Worm (Caenorhabditis elegans): ENCODE results near the gene Y45F10C.6.

Gene Y45F10C.6

DNA sequence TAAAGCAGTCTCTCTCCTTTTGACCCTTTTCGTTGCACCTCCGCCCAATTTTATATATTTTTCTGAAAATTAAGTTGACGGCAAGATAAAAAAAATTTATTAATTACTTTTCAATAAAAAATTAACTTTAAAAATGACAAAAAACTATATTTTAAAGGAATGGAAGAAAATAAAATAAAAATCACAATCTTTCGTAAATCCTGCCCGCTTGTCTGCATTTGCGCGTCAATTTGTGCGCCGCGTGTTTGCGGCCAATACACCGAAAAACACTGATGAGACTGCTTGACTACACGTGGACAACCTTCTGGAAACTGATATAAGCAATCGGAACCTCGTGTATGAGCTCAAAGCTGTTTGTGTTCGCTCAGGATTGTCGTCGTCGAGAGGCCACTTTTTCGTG is 15.1 kb upstream of the Y45F10C.6 start, which contains the start of gene C08F11.7:
TSS of gene C08F11.7 (plus strand) at position 301 of the 400 bp plus-strand sequence.
- no peak for TF ChIP-seq D1046.2 (GFP tag; IDR thresholded peaks at IDR 0.05)
- TF ChIP-seq set-16 (GFP tag; IDR thresholded peaks at IDR 0.05): no peak
- no peak for TF ChIP-seq nhr-11 (tag; optimal IDR thresholded peaks at IDR 0.05)
- no peak for TF ChIP-seq daf-8 (GFP tag; IDR thresholded peaks at IDR 0.05)
- TF ChIP-seq hlh-11 (tag; optimal IDR thresholded peaks at IDR 0.05): no peak
- no peak for TF ChIP-seq F26F4.8 (GFP tag; conservative IDR thresholded peaks at IDR 0.05)
- no peak for TF ChIP-seq nhr-102 (tag; optimal IDR thresholded peaks at IDR 0.05)
- TF ChIP-seq F49E8.2 (tag; optimal IDR thresholded peaks at IDR 0.05; ENCODE audit: borderline replicate concordance): no peak
- TF ChIP-seq mes-2 (tag; optimal IDR thresholded peaks at IDR 0.05; ENCODE audit: poor library complexity, severe bottlenecking): no peak
- TF ChIP-seq duxl-1 (tag; optimal IDR thresholded peaks at IDR 0.05; ENCODE audit: poor library complexity): no peak
- TF ChIP-seq jun-1 (tag; optimal IDR thresholded peaks at IDR 0.05): no peak
- TF ChIP-seq mep-1 (tag; optimal IDR thresholded peaks at IDR 0.05): no peak
- no peak for TF ChIP-seq F37D6.2 (tag; optimal IDR thresholded peaks at IDR 0.05)
- no peak for TF ChIP-seq fos-1 (tag; optimal IDR thresholded peaks at IDR 0.05)
- TF ChIP-seq aly-2 (tag; optimal IDR thresholded peaks at IDR 0.05): no peak
- TF ChIP-seq zfp-3 (GFP tag; conservative IDR thresholded peaks at IDR 0.05): no peak
- TF ChIP-seq vab-7 (GFP tag; IDR thresholded peaks at IDR 0.05): no peak
- TF ChIP-seq dve-1 (tag; optimal IDR thresholded peaks at IDR 0.05; ENCODE audit: insufficient read depth): no peak
- TF ChIP-seq Y48G9A.11 (GFP tag; IDR thresholded peaks at IDR 0.05): no peak
- no peak for TF ChIP-seq ama-1 (optimal IDR thresholded peaks at IDR 0.05)

DNA sequence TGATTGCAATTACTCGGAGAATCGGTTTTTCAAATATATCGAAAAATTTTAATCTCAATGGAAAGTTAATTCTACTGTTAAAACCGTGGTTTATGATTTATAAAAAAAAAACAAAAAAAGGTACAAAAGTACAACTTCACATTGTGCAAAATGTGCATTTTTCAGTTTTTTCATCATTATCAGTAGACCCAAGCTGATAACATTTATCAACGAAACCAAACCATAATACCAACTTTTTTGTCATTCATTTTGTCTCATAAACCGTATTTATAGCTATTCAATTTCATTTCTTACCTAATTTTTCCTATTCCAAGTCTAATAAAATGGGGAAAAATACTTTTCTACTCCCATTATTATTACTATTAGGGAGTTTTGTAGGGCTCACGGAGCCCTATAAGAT is 13.1 kb upstream of the Y45F10C.6 start, which contains the start of gene ugt-22:
TSS of gene ugt-22 (plus strand) at position 234 of the 400 bp plus-strand sequence.
- TF ChIP-seq dve-1 (tag; optimal IDR thresholded peaks at IDR 0.05; ENCODE audit: insufficient read depth) (peak; percentile 37), mes-2 (tag; optimal IDR thresholded peaks at IDR 0.05; ENCODE audit: poor library complexity, severe bottlenecking) (no peak), dmd-6 (GFP tag; IDR thresholded peaks at IDR 0.05) (peak; percentile 50), nhr-77 (tag; optimal IDR thresholded peaks at IDR 0.05) (peak; percentile 5), ztf-7 (tag; optimal IDR thresholded peaks at IDR 0.05) (peak; percentile 31), ceh-44 (GFP tag; IDR thresholded peaks at IDR 0.05) (no peak), daf-16 (GFP tag; optimal IDR thresholded peaks at IDR 0.05) (no peak), daf-16 (tag; optimal IDR thresholded peaks at IDR 0.05) (peak; percentile 47), pqm-1 (tag; optimal IDR thresholded peaks at IDR 0.05) (peak; percentile 83), mdt-29 (GFP tag; IDR thresholded peaks at IDR 0.05) (no peak)

DNA sequence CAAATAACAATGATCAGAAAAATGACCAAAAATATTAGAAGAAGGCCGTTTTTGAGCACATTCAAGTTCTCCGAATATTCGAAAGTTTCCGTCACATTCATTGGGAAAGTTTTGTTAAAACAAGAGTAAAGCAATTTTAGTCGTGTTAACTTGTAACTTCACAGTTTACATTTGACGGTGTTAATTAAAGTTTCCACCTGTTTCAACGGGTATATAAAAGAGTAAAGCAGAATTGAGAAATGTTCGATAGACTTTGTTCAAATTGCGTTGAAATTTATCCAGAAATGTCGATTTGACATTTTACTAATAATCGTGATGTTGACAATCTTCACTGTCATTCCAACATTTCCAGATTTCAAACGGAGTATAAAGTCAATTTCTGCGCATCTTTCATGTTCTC is 6.3 kb upstream of the Y45F10C.6 start, which contains the start of gene srz-29:
TSS of gene srz-29 (minus strand) at position 101 of the 400 bp plus-strand sequence.
- TF ChIP-seq nhr-42 (GFP tag; IDR thresholded peaks at IDR 0.05) (no peak), zfp-3 (GFP tag; conservative IDR thresholded peaks at IDR 0.05) (no peak), saeg-2 (GFP tag; IDR thresholded peaks at IDR 0.05) (no peak), ama-1 (optimal IDR thresholded peaks at IDR 0.05) (no peak), mxl-2 (GFP tag; conservative IDR thresholded peaks at IDR 0.05) (no peak), lin-29 (GFP tag; IDR thresholded peaks at IDR 0.05) (no peak), dmd-9 (GFP tag; IDR thresholded peaks at IDR 0.05) (no peak), aly-2 (tag; optimal IDR thresholded peaks at IDR 0.05) (no peak), duxl-1 (tag; optimal IDR thresholded peaks at IDR 0.05; ENCODE audit: poor library complexity) (no peak), ceh-62 (tag; optimal IDR thresholded peaks at IDR 0.05) (no peak), nhr-77 (tag; optimal IDR thresholded peaks at IDR 0.05) (no peak), pha-4 (GFP tag; IDR thresholded peaks at IDR 0.05) (no peak), pha-4 (tag; optimal IDR thresholded peaks at IDR 0.05) (no peak), daf-16 (GFP tag; optimal IDR thresholded peaks at IDR 0.05) (no peak), daf-16 (tag; optimal IDR thresholded peaks at IDR 0.05) (no peak), T26A8.4 (GFP tag; IDR thresholded peaks at IDR 0.05) (no peak), unc-62 (GFP tag; optimal IDR thresholded peaks at IDR 0.05 in 1 of 2) (no peak), unc-62 (tag; optimal IDR thresholded peaks at IDR 0.05) (no peak), hmg-1.1 (GFP tag; IDR thresholded peaks at IDR 0.05) (no peak), lim-7 (GFP tag; IDR thresholded peaks at IDR 0.05) (no peak), lin-39 (tag; optimal IDR thresholded peaks at IDR 0.05) (no peak), ZK546.5 (tag; optimal IDR thresholded peaks at IDR 0.05) (no peak), ZK337.2 (GFP tag; IDR thresholded peaks at IDR 0.05) (no peak)

Data from whole organism, L4 larva.